Worm (Caenorhabditis elegans): ENCODE data around the gene ZK1290.14.

ce11 chrII:7562616-7563015 is 7.2 kb upstream of the ZK1290.14 start:
- TF ChIP-seq D1046.2 (GFP tag; IDR thresholded peaks at IDR 0.05) (no peak), nhr-237 (tag; optimal IDR thresholded peaks at IDR 0.05) (no peak), ztf-11 (tag; optimal IDR thresholded peaks at IDR 0.05) (no peak), ama-1 (optimal IDR thresholded peaks at IDR 0.05) (no peak), unc-62 (GFP tag; optimal IDR thresholded peaks at IDR 0.05 in 1 of 2) (peak in 1 of 2 experiments; percentile 87), unc-62 (tag; optimal IDR thresholded peaks at IDR 0.05) (no peak), egl-27 (tag; optimal IDR thresholded peaks at IDR 0.05) (no peak), skn-1 (tag; optimal IDR thresholded peaks at IDR 0.05) (no peak), unc-130 (GFP tag; optimal IDR thresholded peaks at IDR 0.05) (no peak), snpc-4 (tag; optimal IDR thresholded peaks at IDR 0.05) (no peak), mdl-1 (tag; optimal IDR thresholded peaks at IDR 0.05) (no peak)
